Fruit fly (Drosophila melanogaster): Measurements from ENCODE around the gene Tnks.

DNA sequence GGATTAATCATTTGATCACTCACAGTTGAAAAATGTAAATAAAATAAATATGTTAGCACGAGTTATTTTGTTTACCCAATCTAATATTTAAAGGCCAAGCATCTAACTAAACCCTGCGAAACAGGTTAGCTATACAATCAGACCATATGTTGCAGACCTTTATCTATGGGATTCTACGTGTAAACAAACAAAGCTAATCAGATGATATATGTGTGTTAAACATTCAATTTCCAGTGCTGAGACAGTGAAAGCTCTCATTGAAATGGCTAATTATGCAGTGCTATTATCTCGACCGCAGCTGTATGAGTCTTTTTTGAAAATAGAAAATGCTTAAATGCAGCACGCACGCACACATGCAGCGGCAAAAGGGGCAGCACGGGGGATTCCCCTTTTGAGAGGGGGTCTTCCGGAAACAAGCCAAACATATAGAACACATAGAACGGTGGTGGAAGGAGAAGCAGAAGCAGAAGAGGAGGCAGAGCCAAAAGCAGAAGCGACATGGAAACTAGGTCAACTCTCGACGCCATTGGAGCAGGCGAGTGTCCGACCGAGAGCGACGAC is 1.1 kb downstream of the Tnks start:
- TF ChIP-seq CTCF (optimal IDR thresholded peaks at IDR 0.05) = no peak
- TF ChIP-seq CG8478 (optimal IDR thresholded peaks at IDR 0.05) = no peak

All from S2 (cell line).